Fruit fly (Drosophila melanogaster): ENCODE data around the gene CG15258.

- TF ChIP-seq Myc (optimal IDR thresholded peaks at IDR 0.05) (no peak), dsf (GFP tag; optimal IDR thresholded peaks at IDR 0.05; ENCODE audit: borderline replicate concordance) (no peak), Abd-B (GFP tag; optimal IDR thresholded peaks at IDR 0.05) (no peak), Dfd (GFP tag; optimal IDR thresholded peaks at IDR 0.05) (no peak)
Observed at dm6 chr2L:15319874-15320273, 41.6 kb downstream of the CG15258 start.

Data from whole organism, wandering third instar larva.